Worm (Caenorhabditis elegans): ENCODE measurements around the gene msp-33.
"Not testable (repeated sequence)": the region's sequence is repeated elsewhere in the genome, so short reads cannot be mapped to it uniquely, and the experiment has no call there.

The msp-33 gene

ce11 chrII:4863357-4863756 lies 29.1 kb downstream of the msp-33 start, which contains the start of the genes mpst-4 and F11G11.14:
Gene mpst-4 (minus strand): TSS chrII:4863457.
Gene F11G11.14 (plus strand): TSS chrII:4863681.
- no peak for TF ChIP-seq ceh-82 (tag; optimal IDR thresholded peaks at IDR 0.05)
- TF ChIP-seq nhr-28 (tag; optimal IDR thresholded peaks at IDR 0.05): no peak
- no peak for TF ChIP-seq hmg-11 (tag; optimal IDR thresholded peaks at IDR 0.05)
- no peak for TF ChIP-seq nhr-43 (tag; optimal IDR thresholded peaks at IDR 0.05; ENCODE audit: poor library complexity, severe bottlenecking)
- no peak for TF ChIP-seq egl-27 (tag; optimal IDR thresholded peaks at IDR 0.05)
- TF ChIP-seq skn-1 (tag; optimal IDR thresholded peaks at IDR 0.05): no peak
- no peak for TF ChIP-seq nhr-67 (tag; optimal IDR thresholded peaks at IDR 0.05)
- TF ChIP-seq nhr-77 (tag; optimal IDR thresholded peaks at IDR 0.05): no peak
- no peak for TF ChIP-seq nhr-25 (tag; optimal IDR thresholded peaks at IDR 0.05)
- no peak for TF ChIP-seq ztf-4 (tag; optimal IDR thresholded peaks at IDR 0.05)
- no peak for TF ChIP-seq ZK546.5 (tag; optimal IDR thresholded peaks at IDR 0.05)
- TF ChIP-seq nhr-23 (tag; optimal IDR thresholded peaks at IDR 0.05): no peak
- TF ChIP-seq ceh-16 (tag; optimal IDR thresholded peaks at IDR 0.05): no peak
- TF ChIP-seq fkh-10 (GFP tag; optimal IDR thresholded peaks at IDR 0.05): no peak
- TF ChIP-seq lsy-12 (tag; optimal IDR thresholded peaks at IDR 0.05): no peak
- no peak for TF ChIP-seq pqm-1 (tag; optimal IDR thresholded peaks at IDR 0.05)

- TF ChIP-seq daf-12, egl-5, ztf-11 (tag; optimal IDR thresholded peaks at IDR 0.05): not testable (repeated sequence)
Measured at ce11 chrII:4860260-4860659, 32.2 kb downstream of the msp-33 start, which contains the start of the genes nspd-5 and F11G11.4. Gene nspd-5 (minus strand): TSS chrII:4860360. Gene F11G11.4 (plus strand): TSS chrII:4860594.

ce11 chrII:4858906-4859411 lies 33.5 kb downstream of the msp-33 start:
- TF ChIP-seq elt-2 (tag; optimal IDR thresholded peaks at IDR 0.05): peak; percentile 4
- TF ChIP-seq lsy-12 (tag; optimal IDR thresholded peaks at IDR 0.05): peak; percentile 12
- no peak for TF ChIP-seq egl-27 (tag; optimal IDR thresholded peaks at IDR 0.05)
- peak; percentile 46 for TF ChIP-seq ama-1 (optimal IDR thresholded peaks at IDR 0.05)
- TF ChIP-seq fkh-2 (tag; optimal IDR thresholded peaks at IDR 0.05): no peak

- TF ChIP-seq nhr-43 (tag; optimal IDR thresholded peaks at IDR 0.05; ENCODE audit: poor library complexity, severe bottlenecking) (peak; percentile 4), mdl-1 (tag; optimal IDR thresholded peaks at IDR 0.05) (no peak), ama-1 (optimal IDR thresholded peaks at IDR 0.05) (peak; percentile 76), elt-1 (tag; optimal IDR thresholded peaks at IDR 0.05) (no peak)
Measured at ce11 chrII:4857873-4858364, 34.6 kb downstream of the msp-33 start, which contains the start of gene F11G11.5. Gene F11G11.5 (plus strand): TSS chrII:4857923.

ce11 chrII:4857086-4857485 lies 35.4 kb downstream of the msp-33 start:
- TF ChIP-seq ztf-4 (tag; optimal IDR thresholded peaks at IDR 0.05): no peak
- TF ChIP-seq elt-2 (tag; optimal IDR thresholded peaks at IDR 0.05): peak; percentile 96
- no peak for TF ChIP-seq egl-5 (tag; optimal IDR thresholded peaks at IDR 0.05)
- TF ChIP-seq nhr-25 (tag; optimal IDR thresholded peaks at IDR 0.05): peak; percentile 23
- TF ChIP-seq fos-1 (tag; optimal IDR thresholded peaks at IDR 0.05): no peak
- TF ChIP-seq pha-4 (tag; optimal IDR thresholded peaks at IDR 0.05): peak; percentile 4
- no peak for TF ChIP-seq ceh-9 (tag; optimal IDR thresholded peaks at IDR 0.05)
- TF ChIP-seq elt-3 (tag; optimal IDR thresholded peaks at IDR 0.05): no peak
- no peak for TF ChIP-seq nhr-77 (tag; optimal IDR thresholded peaks at IDR 0.05)
- no peak for TF ChIP-seq nhr-237 (tag; optimal IDR thresholded peaks at IDR 0.05)
- no peak for TF ChIP-seq hmg-11 (tag; optimal IDR thresholded peaks at IDR 0.05)
- no peak for TF ChIP-seq aly-2 (tag; optimal IDR thresholded peaks at IDR 0.05)
- peak; percentile 36 for TF ChIP-seq lsy-12 (tag; optimal IDR thresholded peaks at IDR 0.05)
- no peak for TF ChIP-seq tbx-2 (tag; optimal IDR thresholded peaks at IDR 0.05)
- TF ChIP-seq sea-2 (GFP tag; optimal IDR thresholded peaks at IDR 0.05): no peak
- no peak for TF ChIP-seq nhr-43 (tag; optimal IDR thresholded peaks at IDR 0.05; ENCODE audit: poor library complexity, severe bottlenecking)
- no peak for TF ChIP-seq skn-1 (tag; optimal IDR thresholded peaks at IDR 0.05)
- no peak for TF ChIP-seq nhr-67 (tag; optimal IDR thresholded peaks at IDR 0.05)
- TF ChIP-seq nfya-1 (tag; optimal IDR thresholded peaks at IDR 0.05; ENCODE audit: insufficient read depth): peak; percentile 26
- no peak for TF ChIP-seq ceh-16 (tag; optimal IDR thresholded peaks at IDR 0.05)
- no peak for TF ChIP-seq snpc-4 (tag; optimal IDR thresholded peaks at IDR 0.05)
- no peak for TF ChIP-seq fkh-10 (GFP tag; optimal IDR thresholded peaks at IDR 0.05)
- TF ChIP-seq ztf-11 (tag; optimal IDR thresholded peaks at IDR 0.05): no peak
- TF ChIP-seq lin-15B (tag; optimal IDR thresholded peaks at IDR 0.05): no peak
- no peak for TF ChIP-seq mdl-1 (tag; optimal IDR thresholded peaks at IDR 0.05)
- peak; percentile 69 for TF ChIP-seq ama-1 (optimal IDR thresholded peaks at IDR 0.05)
- TF ChIP-seq zag-1 (tag; optimal IDR thresholded peaks at IDR 0.05): no peak
- TF ChIP-seq nhr-28 (tag; optimal IDR thresholded peaks at IDR 0.05): no peak
- TF ChIP-seq pqm-1 (tag; optimal IDR thresholded peaks at IDR 0.05): peak; percentile 25
- peak; percentile 10 for TF ChIP-seq ceh-28 (tag; optimal IDR thresholded peaks at IDR 0.05)
